Worm (Caenorhabditis elegans) whole organism, L1 larva: Measurements from ENCODE around the gene acr-18.

ENCODE experiments used
- C16A3.4 ChIP-seq: fragments of 150-350 bp; optimal IDR thresholded peaks from 2 replicates; lab custom pipeline; 2014; ENCODE audit warnings: missing biosample characterization, missing genetic modification characterization
- aha-1 ChIP-seq: fragments of 150-350 bp; optimal IDR thresholded peaks from 2 replicates; lab custom pipeline; 2014; ENCODE audit warnings: missing biosample characterization, missing genetic modification characterization
- blmp-1 ChIP-seq: fragments of 150-350 bp; optimal IDR thresholded peaks from 2 replicates; lab custom pipeline; 2014; ENCODE audit warnings: missing biosample characterization, missing genetic modification characterization
- ceh-63 ChIP-seq: fragments of 200-800 bp; sonication (Bioruptor generic); optimal IDR thresholded peaks from 2 replicates; lab custom pipeline; 2018; ENCODE audit warnings: mild to moderate bottlenecking, missing genetic modification characterization, missing compliant biosample characterization
- ceh-82 ChIP-seq, 3 experiments: fragments of 150-350 bp in 1 of 3; sonication (generic microtip) in 2 of 3; optimal IDR thresholded peaks; 2 replicates each; lab custom pipeline; 2014 to 2017; ENCODE audit warnings: missing biosample characterization in 3 of 3, missing genetic modification characterization in 3 of 3
- ceh-88 ChIP-seq: fragments of 200-800 bp; sonication (Bioruptor generic); IDR thresholded peaks from 2 replicates; pipeline ENCODE4 v1.3.6; 2022; ENCODE audit warnings: missing genetic modification characterization, missing compliant biosample characterization
- dpl-1 ChIP-seq, 3 experiments: fragments of 150-350 bp in 2 of 3; sonication (generic microtip) in 1 of 3; optimal IDR thresholded peaks; 2 replicates each; lab custom pipeline; 2014 to 2017; ENCODE audit warnings: missing biosample characterization in 3 of 3, missing genetic modification characterization in 3 of 3, missing genetic modification reagents in 3 of 3
- efl-1 ChIP-seq, 4 experiments: fragments of 150-350 bp; optimal IDR thresholded peaks in 3 of 4; peaks in 1 of 4; 1 replicate in 1 of 4; 2 replicates in 3 of 4; lab custom pipeline; 2014; ENCODE audit warnings: missing biosample characterization in 2 of 4, missing genetic modification characterization in 2 of 4, missing genetic modification reagents in 2 of 4
- elt-2 ChIP-seq: sonication (generic microtip); optimal IDR thresholded peaks from 2 replicates; lab custom pipeline; 2016; ENCODE audit warnings: missing genetic modification characterization, mild to moderate bottlenecking, inconsistent platforms, missing compliant biosample characterization, missing genetic modification reagents
- fkh-4 ChIP-seq: sonication (generic microtip); optimal IDR thresholded peaks from 2 replicates; lab custom pipeline; 2016; ENCODE audit warnings: missing compliant biosample characterization, missing genetic modification characterization, borderline replicate concordance
- fos-1 ChIP-seq: fragments of 150-350 bp; optimal IDR thresholded peaks from 2 replicates; lab custom pipeline; 2014; ENCODE audit warnings: missing biosample characterization, missing genetic modification characterization
- hpl-2 ChIP-seq: fragments of 150-350 bp; optimal IDR thresholded peaks from 2 replicates; lab custom pipeline; 2014; ENCODE audit warnings: missing biosample characterization, missing genetic modification reagents, missing genetic modification characterization
- jun-1 ChIP-seq: fragments of 150-350 bp; optimal IDR thresholded peaks from 2 replicates; lab custom pipeline; 2014; ENCODE audit warnings: missing biosample characterization, missing genetic modification reagents, missing genetic modification characterization
- lin-13 ChIP-seq: fragments of 150-350 bp; optimal IDR thresholded peaks from 2 replicates; lab custom pipeline; 2014; ENCODE audit warnings: missing biosample characterization, missing genetic modification reagents, missing genetic modification characterization
- lin-14 ChIP-seq: fragments of 200-800 bp; sonication (Bioruptor generic); optimal IDR thresholded peaks from 2 replicates; lab custom pipeline; 2018; ENCODE audit warnings: mild to moderate bottlenecking, missing genetic modification characterization, moderate library complexity, missing compliant biosample characterization
- lin-35 ChIP-seq, 2 experiments: fragments of 150-350 bp; optimal IDR thresholded peaks; 2 replicates each; lab custom pipeline; 2014; ENCODE audit warnings: missing biosample characterization in 2 of 2, missing genetic modification characterization in 2 of 2, missing genetic modification reagents in 2 of 2
- lsy-2 ChIP-seq, 2 experiments: fragments of 150-350 bp; optimal IDR thresholded peaks; 2 replicates each; lab custom pipeline; 2014; ENCODE audit warnings: missing biosample characterization in 2 of 2, missing genetic modification characterization in 2 of 2
- mdl-1 ChIP-seq, 2 experiments: fragments of 150-350 bp; optimal IDR thresholded peaks; 2 replicates each; lab custom pipeline; 2014 to 2017; ENCODE audit warnings: missing biosample characterization in 2 of 2, missing genetic modification characterization in 2 of 2, inconsistent platforms in 1 of 2
- nhr-11 ChIP-seq: fragments of 150-350 bp; optimal IDR thresholded peaks from 2 replicates; lab custom pipeline; 2014; ENCODE audit warnings: missing biosample characterization, missing genetic modification characterization
- nhr-19 ChIP-seq: fragments of 200-800 bp; sonication (Bioruptor generic); conservative IDR thresholded peaks from 2 replicates; pipeline ENCODE4 v1.3.6; 2022; ENCODE audit warnings: missing genetic modification characterization, missing compliant biosample characterization
- nhr-20 ChIP-seq: sonication (generic microtip); optimal IDR thresholded peaks from 2 replicates; lab custom pipeline; 2016; ENCODE audit warnings: mild to moderate bottlenecking, missing genetic modification characterization, missing compliant biosample characterization
- nhr-47 ChIP-seq: sonication (generic microtip); optimal IDR thresholded peaks from 2 replicates; lab custom pipeline; 2016; ENCODE audit warnings: mild to moderate bottlenecking, missing genetic modification characterization, moderate library complexity, missing compliant biosample characterization
- nhr-76 ChIP-seq: sonication (generic microtip); optimal IDR thresholded peaks from 2 replicates; lab custom pipeline; 2017; ENCODE audit warnings: missing biosample characterization, missing genetic modification characterization
- nhr-77 ChIP-seq: fragments of 150-350 bp; optimal IDR thresholded peaks from 2 replicates; lab custom pipeline; 2014; ENCODE audit warnings: missing biosample characterization, missing genetic modification characterization
- nhr-85 ChIP-seq: sonication (generic microtip); peaks from one replicate; lab custom pipeline; 2016; ENCODE audit warnings: missing genetic modification characterization, inconsistent platforms, missing compliant biosample characterization
- nhr-90 ChIP-seq: sonication (generic microtip); optimal IDR thresholded peaks from 2 replicates; lab custom pipeline; 2016; ENCODE audit warnings: mild to moderate bottlenecking, missing genetic modification characterization, missing compliant biosample characterization; ENCODE audit not compliant: poor library complexity
- pag-3 ChIP-seq: sonication (generic microtip); optimal IDR thresholded peaks from 2 replicates; lab custom pipeline; 2017; ENCODE audit warnings: missing genetic modification characterization, mild to moderate bottlenecking, missing compliant biosample characterization, antibody characterized with exemption, borderline replicate concordance; ENCODE audit not compliant: insufficient read depth
- rnt-1 ChIP-seq: sonication (generic microtip); optimal IDR thresholded peaks from 2 replicates; lab custom pipeline; 2016; ENCODE audit warnings: mild to moderate bottlenecking, missing genetic modification characterization, moderate library complexity, missing compliant biosample characterization
- skn-1 ChIP-seq: fragments of 150-350 bp; optimal IDR thresholded peaks from 2 replicates; lab custom pipeline; 2014; ENCODE audit warnings: missing biosample characterization, missing genetic modification characterization
- snu-23 ChIP-seq: sonication (generic microtip); optimal IDR thresholded peaks from 2 replicates; lab custom pipeline; 2016; ENCODE audit warnings: missing genetic modification characterization, missing compliant biosample characterization
- sptf-1 ChIP-seq: fragments of 150-350 bp; optimal IDR thresholded peaks from 2 replicates; lab custom pipeline; 2014; ENCODE audit warnings: missing biosample characterization, missing genetic modification characterization
- sup-37 ChIP-seq: fragments of 200-800 bp; sonication (Bioruptor generic); optimal IDR thresholded peaks from 2 replicates; lab custom pipeline; 2018; ENCODE audit warnings: mild to moderate bottlenecking, missing genetic modification characterization, missing compliant biosample characterization
- swsn-7 ChIP-seq: sonication (generic microtip); optimal IDR thresholded peaks from 2 replicates; lab custom pipeline; 2016; ENCODE audit warnings: missing genetic modification characterization, missing compliant biosample characterization
- tbx-2 ChIP-seq: sonication (generic microtip); optimal IDR thresholded peaks from 2 replicates; lab custom pipeline; 2016; ENCODE audit warnings: missing genetic modification characterization, missing compliant biosample characterization
- xbp-1 ChIP-seq: sonication (generic microtip); optimal IDR thresholded peaks from 2 replicates; lab custom pipeline; 2016; ENCODE audit warnings: missing genetic modification characterization, missing compliant biosample characterization
- zag-1 ChIP-seq: fragments of 150-350 bp; optimal IDR thresholded peaks from 2 replicates; lab custom pipeline; 2014; ENCODE audit warnings: missing biosample characterization, missing genetic modification characterization
- ztf-11 ChIP-seq, 2 experiments: sonication (generic microtip); optimal IDR thresholded peaks; 2 replicates each; lab custom pipeline; 2016 to 2017; ENCODE audit warnings: missing genetic modification characterization in 2 of 2, missing biosample characterization in 1 of 2, missing compliant biosample characterization in 1 of 2
- ztf-4 ChIP-seq: fragments of 150-350 bp; optimal IDR thresholded peaks from 2 replicates; lab custom pipeline; 2014; ENCODE audit warnings: missing biosample characterization, missing genetic modification characterization

acr-18 gene

ce11 chrV:15505068-15505467, 53.9 kb downstream of the acr-18 start:
- TF ChIP-seq ceh-63 (GFP tag; lab: Kevin White, UChicago) = no peak
- no peak for TF ChIP-seq nhr-11 (tag; lab: Kevin White, UChicago)
- no peak for TF ChIP-seq blmp-1
- TF ChIP-seq fkh-4 (tag; lab: Kevin White, UChicago) = no peak
- TF ChIP-seq tbx-2 (tag; lab: Kevin White, UChicago) = peak; percentile 16
- peak; percentile 54 for TF ChIP-seq nhr-85
- peak in 1 of 3 experiments; percentile 26 for TF ChIP-seq dpl-1 (GFP tag; optimal IDR thresholded peaks at IDR 0.05; lab: Kevin White, UChicago)
- TF ChIP-seq skn-1 (tag; lab: Kevin White, UChicago) = peak; percentile 41
- peak; percentile 51 for TF ChIP-seq snu-23
- peak; percentile 15 for TF ChIP-seq elt-2 (tag; lab: Kevin White, UChicago)
- TF ChIP-seq xbp-1 (tag; lab: Kevin White, UChicago) = peak; percentile 1
- no peak for TF ChIP-seq lin-14
- TF ChIP-seq nhr-90 (tag; lab: Kevin White, UChicago) = peak; percentile 56
- TF ChIP-seq lsy-2 (tag; optimal IDR thresholded peaks at IDR 0.05; lab: Kevin White, UChicago) = no peak
- TF ChIP-seq sptf-1 (tag; lab: Kevin White, UChicago) = no peak
- no peak for TF ChIP-seq ztf-4 (tag; lab: Kevin White, UChicago)
- TF ChIP-seq hpl-2 = no peak
- TF ChIP-seq nhr-20 (tag; lab: Kevin White, UChicago) = peak; percentile 55
- TF ChIP-seq zag-1 (tag; lab: Kevin White, UChicago) = no peak
- peak; percentile 11 for TF ChIP-seq sup-37
- peak; percentile 0 for TF ChIP-seq jun-1 (tag; lab: Kevin White, UChicago)
- no peak for TF ChIP-seq fos-1
- peak in 1 of 2 experiments; percentile 4 for TF ChIP-seq ztf-11 (tag; optimal IDR thresholded peaks at IDR 0.05; lab: Kevin White, UChicago)
- peak; percentile 37 for TF ChIP-seq C16A3.4 (tag; lab: Kevin White, UChicago)
- TF ChIP-seq lin-13 (GFP tag; lab: Kevin White, UChicago) = peak; percentile 45
- TF ChIP-seq efl-1 (optimal IDR thresholded peaks at IDR 0.05; lab: Kevin White, UChicago) = peak in 1 of 2 experiments; percentile 46
- TF ChIP-seq efl-1 (GFP tag; optimal IDR thresholded peaks at IDR 0.05 in 1 of 2; lab: Kevin White, UChicago) = peak; percentile 29 to 93
- peak; percentile 49 for TF ChIP-seq nhr-77
- TF ChIP-seq lin-35 (GFP tag; optimal IDR thresholded peaks at IDR 0.05; lab: Kevin White, UChicago) = peak; percentile 28 to 65
- peak in 2 of 3 experiments; percentile 10 to 52 for TF ChIP-seq ceh-82 (tag; optimal IDR thresholded peaks at IDR 0.05; lab: Kevin White, UChicago)
- no peak for TF ChIP-seq nhr-76
- TF ChIP-seq pag-3 = no peak
- no peak for TF ChIP-seq ceh-88 (GFP tag; lab: Robert Waterston, UW)
- TF ChIP-seq mdl-1 (tag; optimal IDR thresholded peaks at IDR 0.05; lab: Kevin White, UChicago) = peak in 1 of 2 experiments; percentile 33
- no peak for TF ChIP-seq aha-1 (tag; lab: Kevin White, UChicago)
- peak; percentile 47 for TF ChIP-seq swsn-7
- peak; percentile 54 for TF ChIP-seq nhr-47
- TF ChIP-seq rnt-1 (tag; lab: Kevin White, UChicago) = peak; percentile 73
- peak; percentile 57 for TF ChIP-seq nhr-19 (GFP tag; lab: Robert Waterston, UW)

ce11 chrV:15503603-15504002, 55.3 kb downstream of the acr-18 start:
- TF ChIP-seq nhr-90 (tag; lab: Kevin White, UChicago) = no peak
- no peak for TF ChIP-seq efl-1 (optimal IDR thresholded peaks at IDR 0.05; lab: Kevin White, UChicago)
- peak in 1 of 2 experiments; percentile 79 for TF ChIP-seq efl-1 (GFP tag; optimal IDR thresholded peaks at IDR 0.05 in 1 of 2; lab: Kevin White, UChicago)
